Worm (Caenorhabditis elegans): Measurements from ENCODE around the gene Y62E10A.23.
A peak's percentile ranks its signal among the peaks of the same experiment; 100 is the strongest.

Gene Y62E10A.23

ce11 chrIV:13386903-13387302, 779 bp downstream of the Y62E10A.23 start, which contains the start of gene lsm-3:
lsm-3 (plus strand) TSS chrIV:13387203.
- TF ChIP-seq ref-1 (GFP tag; conservative IDR thresholded peaks at IDR 0.05) (no peak), ztf-23 (GFP tag; IDR thresholded peaks at IDR 0.05) (no peak), cog-1 (tag; optimal IDR thresholded peaks at IDR 0.05) (no peak), ztf-29 (GFP tag; IDR thresholded peaks at IDR 0.05) (no peak), flt-1 (GFP tag; IDR thresholded peaks at IDR 0.05) (no peak)

DNA sequence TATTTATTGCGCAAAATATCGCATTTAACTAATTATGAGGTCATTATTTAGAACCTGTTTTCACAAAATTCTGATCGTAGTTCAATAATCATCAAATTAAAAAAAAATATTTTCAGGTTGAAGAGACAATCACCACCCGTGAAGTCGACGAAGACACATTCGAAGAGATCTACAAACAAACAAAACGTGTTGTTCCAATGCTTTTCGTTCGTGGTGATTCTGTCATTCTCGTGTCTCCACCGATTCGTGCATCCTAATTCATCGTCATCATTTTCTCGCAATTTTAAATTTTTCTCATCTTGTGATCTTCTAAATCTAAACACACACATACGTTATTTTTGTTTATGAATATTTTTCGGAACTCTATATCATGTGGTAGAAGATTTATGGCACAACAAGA, 2.7 kb downstream of the Y62E10A.23 start:
- TF ChIP-seq tab-1 (GFP tag; IDR thresholded peaks at IDR 0.05) (no peak), ref-1 (GFP tag; conservative IDR thresholded peaks at IDR 0.05) (no peak), klf-2 (GFP tag; conservative IDR thresholded peaks at IDR 0.05) (no peak), ztf-23 (GFP tag; IDR thresholded peaks at IDR 0.05) (no peak), cog-1 (tag; optimal IDR thresholded peaks at IDR 0.05) (no peak), ztf-29 (GFP tag; IDR thresholded peaks at IDR 0.05) (no peak)

DNA sequence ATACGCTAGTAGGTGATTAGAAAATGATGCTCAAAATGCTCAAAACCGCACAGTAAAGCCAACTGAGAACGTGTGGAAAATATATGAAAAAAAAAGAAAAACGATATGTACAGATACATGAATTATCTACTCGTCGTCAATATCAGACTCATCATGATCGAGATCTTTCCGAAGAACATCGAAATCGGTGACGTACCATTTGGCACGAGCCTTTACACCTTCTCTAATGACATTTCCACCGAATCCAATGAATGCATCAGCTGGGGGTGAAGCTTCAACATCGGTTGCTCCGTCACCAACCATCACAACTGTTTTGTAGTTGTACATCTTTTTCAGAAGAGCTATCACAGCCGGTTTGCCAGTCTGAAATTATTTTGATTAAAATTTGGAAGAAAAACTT, 3.1 kb downstream of the Y62E10A.23 start:
- TF ChIP-seq flt-1 (GFP tag; IDR thresholded peaks at IDR 0.05): no peak
- TF ChIP-seq ztf-29 (GFP tag; IDR thresholded peaks at IDR 0.05): no peak
- no peak for TF ChIP-seq cog-1 (tag; optimal IDR thresholded peaks at IDR 0.05)
- TF ChIP-seq klf-2 (GFP tag; conservative IDR thresholded peaks at IDR 0.05): no peak
- no peak for TF ChIP-seq tab-1 (GFP tag; IDR thresholded peaks at IDR 0.05)
- no peak for TF ChIP-seq ztf-23 (GFP tag; IDR thresholded peaks at IDR 0.05)
- TF ChIP-seq ref-1 (GFP tag; conservative IDR thresholded peaks at IDR 0.05): no peak
- TF ChIP-seq T22C8.4 (GFP tag; IDR thresholded peaks at IDR 0.05): no peak
- TF ChIP-seq med-1 (GFP tag; optimal IDR thresholded peaks at IDR 0.05; ENCODE audit: insufficient read depth): no peak

- TF ChIP-seq klf-2 (GFP tag; conservative IDR thresholded peaks at IDR 0.05) (no peak), flt-1 (GFP tag; IDR thresholded peaks at IDR 0.05) (no peak), med-1 (GFP tag; optimal IDR thresholded peaks at IDR 0.05; ENCODE audit: insufficient read depth) (no peak), ztf-23 (GFP tag; IDR thresholded peaks at IDR 0.05) (no peak), T22C8.4 (GFP tag; IDR thresholded peaks at IDR 0.05) (no peak), cog-1 (tag; optimal IDR thresholded peaks at IDR 0.05) (no peak), tab-1 (GFP tag; IDR thresholded peaks at IDR 0.05) (no peak), ref-1 (GFP tag; conservative IDR thresholded peaks at IDR 0.05) (no peak), ztf-29 (GFP tag; IDR thresholded peaks at IDR 0.05) (no peak)
These were observed 4.6 kb downstream of the Y62E10A.23 start for ce11 chrIV:13390770-13391169.

DNA sequence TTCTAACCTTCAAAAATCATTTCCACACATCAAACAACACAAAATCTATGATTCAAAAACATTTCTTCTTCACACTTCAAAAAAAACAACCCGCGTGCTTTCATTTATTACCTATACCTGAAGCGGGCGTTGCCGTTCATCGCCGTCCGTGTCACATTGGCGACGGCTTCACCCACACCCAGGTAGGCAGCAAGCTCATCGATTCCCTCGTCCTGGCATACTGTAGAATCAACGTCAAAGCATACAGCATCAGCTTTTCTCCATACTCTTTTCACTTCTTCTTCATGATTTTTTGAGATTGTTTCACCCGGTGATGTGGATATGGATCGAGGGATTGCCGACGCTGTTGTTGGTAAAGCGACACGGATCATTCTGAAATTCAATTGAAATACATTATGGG, 6.1 kb downstream of the Y62E10A.23 start:
- TF ChIP-seq klf-2 (GFP tag; conservative IDR thresholded peaks at IDR 0.05) (no peak), T22C8.4 (GFP tag; IDR thresholded peaks at IDR 0.05) (no peak), ztf-29 (GFP tag; IDR thresholded peaks at IDR 0.05) (no peak), tab-1 (GFP tag; IDR thresholded peaks at IDR 0.05) (no peak), flt-1 (GFP tag; IDR thresholded peaks at IDR 0.05) (no peak), ztf-23 (GFP tag; IDR thresholded peaks at IDR 0.05) (no peak), med-1 (GFP tag; optimal IDR thresholded peaks at IDR 0.05; ENCODE audit: insufficient read depth) (no peak), ref-1 (GFP tag; conservative IDR thresholded peaks at IDR 0.05) (no peak), cog-1 (tag; optimal IDR thresholded peaks at IDR 0.05) (no peak)

ce11 chrIV:13393246-13393716, 7.2 kb downstream of the Y62E10A.23 start:
- TF ChIP-seq T22C8.4 (GFP tag; IDR thresholded peaks at IDR 0.05) (no peak), flt-1 (GFP tag; IDR thresholded peaks at IDR 0.05) (no peak), klf-2 (GFP tag; conservative IDR thresholded peaks at IDR 0.05) (no peak), cog-1 (tag; optimal IDR thresholded peaks at IDR 0.05) (no peak), ztf-23 (GFP tag; IDR thresholded peaks at IDR 0.05) (no peak), ztf-29 (GFP tag; IDR thresholded peaks at IDR 0.05) (no peak), tab-1 (GFP tag; IDR thresholded peaks at IDR 0.05) (no peak), ref-1 (GFP tag; conservative IDR thresholded peaks at IDR 0.05) (no peak), med-1 (GFP tag; optimal IDR thresholded peaks at IDR 0.05; ENCODE audit: insufficient read depth) (no peak)

DNA sequence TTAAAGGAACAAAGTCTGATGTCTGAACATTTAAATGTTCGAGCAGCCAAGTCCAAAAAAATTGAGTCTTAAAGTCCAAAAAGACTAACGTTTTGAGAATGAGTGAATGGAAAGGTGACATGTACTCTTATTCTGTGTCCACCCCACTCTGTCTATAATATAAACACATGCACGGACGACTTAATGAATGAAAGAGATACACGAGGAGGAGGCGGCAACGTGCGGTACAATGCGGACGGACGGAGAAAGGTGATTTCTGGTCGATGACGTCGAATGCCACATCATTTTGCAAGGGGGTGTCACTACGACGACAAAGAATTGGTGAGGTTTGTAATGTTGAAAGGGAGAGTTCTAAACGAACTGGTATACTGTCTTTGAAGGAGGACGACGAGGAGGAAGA, 8.6 kb downstream of the Y62E10A.23 start:
- no peak for TF ChIP-seq T22C8.4 (GFP tag; IDR thresholded peaks at IDR 0.05)
- TF ChIP-seq tab-1 (GFP tag; IDR thresholded peaks at IDR 0.05): no peak
- no peak for TF ChIP-seq ztf-29 (GFP tag; IDR thresholded peaks at IDR 0.05)
- no peak for TF ChIP-seq ztf-23 (GFP tag; IDR thresholded peaks at IDR 0.05)

- TF ChIP-seq klf-2 (GFP tag; conservative IDR thresholded peaks at IDR 0.05): no peak
- 0 out of 2 replicates have a peak, but pooled peaks have one; percentile 49 for TF ChIP-seq ztf-23 (GFP tag; IDR thresholded peaks at IDR 0.05)
These were observed 9.1 kb downstream of the Y62E10A.23 start for ce11 chrIV:13395255-13395654.

ce11 chrIV:13396375-13396774, 10.3 kb downstream of the Y62E10A.23 start:
- TF ChIP-seq med-1 (GFP tag; optimal IDR thresholded peaks at IDR 0.05; ENCODE audit: insufficient read depth) (no peak), T22C8.4 (GFP tag; IDR thresholded peaks at IDR 0.05) (no peak), ztf-29 (GFP tag; IDR thresholded peaks at IDR 0.05) (no peak), flt-1 (GFP tag; IDR thresholded peaks at IDR 0.05) (no peak), ref-1 (GFP tag; conservative IDR thresholded peaks at IDR 0.05) (no peak), klf-2 (GFP tag; conservative IDR thresholded peaks at IDR 0.05) (no peak), tab-1 (GFP tag; IDR thresholded peaks at IDR 0.05) (no peak), ztf-23 (GFP tag; IDR thresholded peaks at IDR 0.05) (no peak), cog-1 (tag; optimal IDR thresholded peaks at IDR 0.05) (no peak)

DNA sequence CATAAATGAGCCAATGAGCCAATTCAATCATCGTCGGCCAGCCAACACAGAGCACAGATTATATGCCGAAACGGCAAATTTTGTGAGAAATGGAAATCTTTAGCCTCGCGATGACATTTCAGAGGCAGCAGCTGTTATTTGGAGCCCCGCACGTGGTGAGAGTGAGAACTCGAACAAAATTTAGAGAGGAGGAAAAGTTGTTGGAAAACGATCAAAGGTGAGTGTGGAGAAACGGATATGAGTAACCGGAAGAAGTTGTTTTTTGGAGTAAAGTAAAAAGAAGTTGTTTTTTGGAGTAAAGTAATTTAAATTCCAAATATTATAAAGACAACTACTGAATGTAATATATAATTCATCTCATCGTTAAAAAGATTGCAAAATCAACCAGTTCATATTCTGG, 12.6 kb downstream of the Y62E10A.23 start, which contains the start of gene Y62E10A.13:
Y62E10A.13 (minus strand) TSS at position 326 of the 400 bp plus-strand sequence.
- TF ChIP-seq cog-1 (tag; optimal IDR thresholded peaks at IDR 0.05) (no peak), ref-1 (GFP tag; conservative IDR thresholded peaks at IDR 0.05) (no peak), flt-1 (GFP tag; IDR thresholded peaks at IDR 0.05) (no peak), T22C8.4 (GFP tag; IDR thresholded peaks at IDR 0.05) (no peak), med-1 (GFP tag; optimal IDR thresholded peaks at IDR 0.05; ENCODE audit: insufficient read depth) (no peak), klf-2 (GFP tag; conservative IDR thresholded peaks at IDR 0.05) (no peak), ztf-29 (GFP tag; IDR thresholded peaks at IDR 0.05) (no peak), tab-1 (GFP tag; IDR thresholded peaks at IDR 0.05) (no peak), ztf-23 (GFP tag; IDR thresholded peaks at IDR 0.05) (no peak)
